Worm (Caenorhabditis elegans) whole organism, young adult: ENCODE results near the gene zipt-9.

ENCODE experiments used
- gei-17 ChIP-seq: fragments of 200-800 bp; sonication (Bioruptor generic); optimal IDR thresholded peaks from 2 replicates; lab custom pipeline; 2018; ENCODE audit warnings: mild to moderate bottlenecking, missing genetic modification characterization, missing compliant biosample characterization
- hlh-26 ChIP-seq: fragments of 200-800 bp; sonication (Bioruptor generic); conservative IDR thresholded peaks from 2 replicates; pipeline ENCODE4 v1.3.6; 2022; ENCODE audit warnings: missing genetic modification reagents, missing genetic modification characterization, missing compliant biosample characterization
- lir-1 ChIP-seq: fragments of 200-800 bp; sonication (Bioruptor generic); conservative IDR thresholded peaks from 2 replicates; pipeline ENCODE4 v1.3.6; 2022; ENCODE audit warnings: missing genetic modification reagents, missing genetic modification characterization, missing compliant biosample characterization
- lsy-27 ChIP-seq: sonication (generic microtip); optimal IDR thresholded peaks from 2 replicates; lab custom pipeline; 2017; ENCODE audit warnings: missing genetic modification characterization, mild to moderate bottlenecking, missing compliant biosample characterization, antibody characterized with exemption, missing genotype, borderline replicate concordance; ENCODE audit not compliant: insufficient read depth
- unc-62 ChIP-seq: fragments of 150-350 bp; optimal IDR thresholded peaks from 2 replicates; lab custom pipeline; 2014; ENCODE audit warnings: missing biosample characterization, missing genetic modification reagents, missing genetic modification characterization

- TF ChIP-seq gei-17 (GFP tag; lab: Kevin White, UChicago) (no peak), lir-1 (no peak), hlh-26 (GFP tag; lab: Robert Waterston, UW) (no peak), unc-62 (GFP tag; lab: Kevin White, UChicago) (no peak), lsy-27 (no peak)
Observed at ce11 chrV:13689592-13689991, 25.5 kb downstream of the zipt-9 start, which contains the start of gene T01D3.1.
